Fruit fly (Drosophila melanogaster) whole organism, embryonic: ENCODE results near the gene Dora.

Experiments
- Abd-B ChIP-seq: fragments of 200-800 bp; sonication (Bioruptor generic); optimal IDR thresholded peaks from 2 replicates; lab custom pipeline; 2018; ENCODE audit warnings: missing biosample characterization, mild to moderate bottlenecking, missing genetic modification characterization, moderate library complexity
- Aef1 ChIP-seq: fragments of 200-800 bp; sonication (Bioruptor generic); IDR thresholded peaks from 3 replicates; pipeline ENCODE4 v1.3.6; 2022; ENCODE audit warnings: missing biosample characterization, missing genetic modification characterization
- Asciz ChIP-seq: fragments of 200-800 bp; sonication (Bioruptor generic); optimal IDR thresholded peaks from 2 replicates; lab custom pipeline; 2017; ENCODE audit warnings: missing biosample characterization, mild to moderate bottlenecking, missing genetic modification characterization, missing genetic modification reagents
- Atf3 ChIP-seq: fragments of 200-800 bp; sonication (Bioruptor generic); optimal IDR thresholded peaks from 3 replicates; lab custom pipeline; 2016; ENCODE audit warnings: missing biosample characterization, missing genetic modification characterization
- CG10321 ChIP-seq: fragments of 200-800 bp; sonication (Bioruptor generic); IDR thresholded peaks from 2 replicates; pipeline ENCODE4 v1.3.6; 2022; ENCODE audit warnings: missing biosample characterization, missing genetic modification characterization
- CG12155 ChIP-seq: fragments of 200-800 bp; sonication (Bioruptor generic); optimal IDR thresholded peaks from 3 replicates; lab custom pipeline; 2016; ENCODE audit warnings: missing biosample characterization, missing genetic modification characterization
- CG12659 ChIP-seq: fragments of 200-800 bp; sonication (Bioruptor generic); optimal IDR thresholded peaks from 3 replicates; lab custom pipeline; 2017; ENCODE audit warnings: mild to moderate bottlenecking, missing biosample characterization, missing genetic modification reagents, missing genetic modification characterization
- CG13287 ChIP-seq: fragments of 200-800 bp; sonication (Bioruptor generic); IDR thresholded peaks from 2 replicates; pipeline ENCODE4 v1.3.6; 2022; ENCODE audit warnings: missing biosample characterization, missing genetic modification characterization; ENCODE audit not compliant: partially characterized antibody
- CG14441 ChIP-seq: fragments of 200-800 bp; sonication (Bioruptor generic); IDR thresholded peaks from 2 replicates; pipeline ENCODE4 v1.3.6; 2022; ENCODE audit warnings: missing biosample characterization, missing genetic modification characterization
- CG16779 ChIP-seq: fragments of 200-800 bp; sonication (Bioruptor generic); IDR thresholded peaks from 2 replicates; pipeline ENCODE4 v1.3.6; 2022; ENCODE audit warnings: missing biosample characterization, missing genetic modification characterization
- CG16863 ChIP-seq: fragments of 200-800 bp; sonication (Bioruptor generic); optimal IDR thresholded peaks from 3 replicates; lab custom pipeline; 2016; ENCODE audit warnings: missing biosample characterization, missing genetic modification characterization
- CG1792 ChIP-seq: fragments of 200-800 bp; sonication (Bioruptor generic); optimal IDR thresholded peaks from 2 replicates; lab custom pipeline; 2016; ENCODE audit warnings: missing biosample characterization, missing genetic modification characterization
- CG1832 ChIP-seq: fragments of 200-800 bp; sonication (Bioruptor generic); optimal IDR thresholded peaks from 2 replicates; lab custom pipeline; 2017; ENCODE audit warnings: missing biosample characterization, mild to moderate bottlenecking, missing genetic modification characterization, inconsistent platforms
- CG3995 ChIP-seq: fragments of 200-800 bp; sonication (Bioruptor generic); optimal IDR thresholded peaks from 3 replicates; lab custom pipeline; 2016; ENCODE audit warnings: missing biosample characterization, missing genetic modification characterization
- CG4404 ChIP-seq: fragments of 200-800 bp; sonication (Bioruptor generic); IDR thresholded peaks from 2 replicates; pipeline ENCODE4 v1.3.6; 2022; ENCODE audit warnings: missing biosample characterization, missing genetic modification characterization
- CG5180 ChIP-seq: fragments of 200-800 bp; sonication (Bioruptor generic); optimal IDR thresholded peaks from 3 replicates; lab custom pipeline; 2017; ENCODE audit warnings: missing biosample characterization, missing genetic modification characterization, mild to moderate bottlenecking, moderate library complexity, missing genetic modification reagents
- CG5245 ChIP-seq: fragments of 200-800 bp; sonication (Bioruptor generic); optimal IDR thresholded peaks from 3 replicates; lab custom pipeline; 2016; ENCODE audit warnings: missing biosample characterization, missing genetic modification characterization
- CG6683 ChIP-seq: fragments of 200-800 bp; sonication (Bioruptor generic); optimal IDR thresholded peaks from 2 replicates; lab custom pipeline; 2017; ENCODE audit warnings: missing biosample characterization, mild to moderate bottlenecking, missing genetic modification characterization, missing genetic modification reagents
- CG7839 ChIP-seq: fragments of 200-800 bp; sonication (Bioruptor generic); optimal IDR thresholded peaks from 3 replicates; lab custom pipeline; 2018; ENCODE audit warnings: missing biosample characterization, mild to moderate bottlenecking, missing genetic modification characterization, moderate library complexity
- CG7987 ChIP-seq: fragments of 200-800 bp; sonication (Bioruptor generic); optimal IDR thresholded peaks from 2 replicates; lab custom pipeline; 2018; ENCODE audit warnings: missing biosample characterization, mild to moderate bottlenecking, missing genetic modification characterization, moderate library complexity
- Doc3 ChIP-seq: fragments of 200-800 bp; sonication (Bioruptor generic); IDR thresholded peaks from 3 replicates; pipeline ENCODE4 v1.3.6; 2022; ENCODE audit warnings: missing biosample characterization, missing genetic modification characterization; ENCODE audit not compliant: partially characterized antibody
- Ets65A ChIP-seq: fragments of 200-800 bp; sonication (Bioruptor generic); peaks from one replicate; lab custom pipeline; 2016; ENCODE audit warnings: missing biosample characterization, missing genetic modification characterization
- Fer1 ChIP-seq: fragments of 200-800 bp; sonication (Bioruptor generic); optimal IDR thresholded peaks from 2 replicates; lab custom pipeline; 2017; ENCODE audit warnings: missing biosample characterization, mild to moderate bottlenecking, missing genetic modification characterization
- Fer3 ChIP-seq: fragments of 200-800 bp; sonication (Bioruptor generic); optimal IDR thresholded peaks from 2 replicates; lab custom pipeline; 2018; ENCODE audit warnings: missing biosample characterization, mild to moderate bottlenecking, missing genetic modification characterization, moderate library complexity
- Gug ChIP-seq: fragments of 200-800 bp; sonication (Bioruptor generic); IDR thresholded peaks from 4 replicates; pipeline ENCODE4 v1.3.6; 2022; ENCODE audit warnings: missing biosample characterization, missing genetic modification characterization
- HLH3B ChIP-seq: fragments of 200-800 bp; sonication (Bioruptor generic); IDR thresholded peaks from 2 replicates; pipeline ENCODE4 v1.3.6; 2022; ENCODE audit warnings: missing biosample characterization, missing genetic modification characterization
- Lhr ChIP-seq: fragments of 200-800 bp; sonication (Bioruptor generic); optimal IDR thresholded peaks from 3 replicates; lab custom pipeline; 2017; ENCODE audit warnings: mild to moderate bottlenecking, missing biosample characterization, missing genetic modification reagents, missing genetic modification characterization
- Ptx1 ChIP-seq: fragments of 200-800 bp; sonication (Bioruptor generic); IDR thresholded peaks from 2 replicates; pipeline ENCODE4 v1.3.6; 2022; ENCODE audit warnings: missing biosample characterization, missing genetic modification characterization
- Sox100B ChIP-seq: fragments of 200-800 bp; sonication (Bioruptor generic); optimal IDR thresholded peaks from 3 replicates; lab custom pipeline; 2018; ENCODE audit warnings: missing biosample characterization, mild to moderate bottlenecking, missing genetic modification characterization
- Trl ChIP-seq, 3 experiments: fragments of >200 bp in 2 of 3; fragments of 200-800 bp in 1 of 3; sonication (Bioruptor generic) in 1 of 3; optimal IDR thresholded peaks; 2 replicates in 1 of 3; 3 replicates in 2 of 3; lab custom pipeline; 2016 to 2017; ENCODE audit warnings: missing biosample characterization in 1 of 3, missing genetic modification characterization in 1 of 3
- btn ChIP-seq: fragments of 200-800 bp; sonication (Bioruptor generic); optimal IDR thresholded peaks from 2 replicates; lab custom pipeline; 2016; ENCODE audit warnings: missing biosample characterization, missing genetic modification characterization
- croc ChIP-seq: fragments of 200-800 bp; sonication (Bioruptor generic); conservative IDR thresholded peaks from 3 replicates; pipeline ENCODE4 v1.3.6; 2022; ENCODE audit warnings: missing biosample characterization, missing genetic modification characterization
- ems ChIP-seq: fragments of 200-800 bp; sonication (Bioruptor generic); optimal IDR thresholded peaks from 3 replicates; lab custom pipeline; 2016; ENCODE audit warnings: missing biosample characterization, missing genetic modification characterization
- ewg ChIP-seq: fragments of 200-800 bp; sonication (Bioruptor generic); optimal IDR thresholded peaks from 3 replicates; lab custom pipeline; 2017; ENCODE audit warnings: mild to moderate bottlenecking, missing biosample characterization, missing genetic modification reagents, missing genetic modification characterization
- fd102C ChIP-seq: fragments of 200-800 bp; sonication (Bioruptor generic); optimal IDR thresholded peaks from 2 replicates; lab custom pipeline; 2018; ENCODE audit warnings: missing biosample characterization, mild to moderate bottlenecking, missing genetic modification characterization, moderate library complexity
- gro ChIP-seq: fragments of 200-800 bp; sonication (Bioruptor generic); optimal IDR thresholded peaks from 2 replicates; lab custom pipeline; 2016; ENCODE audit warnings: missing biosample characterization, missing genetic modification characterization
- insv ChIP-seq, 2 experiments: fragments of 200-800 bp; sonication (Bioruptor generic); optimal IDR thresholded peaks; 3 replicates each; lab custom pipeline; 2016 to 2018; ENCODE audit warnings: missing biosample characterization in 2 of 2, missing genetic modification characterization in 2 of 2
- ken ChIP-seq: fragments of 200-800 bp; sonication (Bioruptor generic); IDR thresholded peaks from 3 replicates; pipeline ENCODE4 v1.3.6; 2022; ENCODE audit warnings: missing biosample characterization, missing genetic modification characterization
- lab ChIP-seq: fragments of 200-800 bp; sonication (Bioruptor generic); optimal IDR thresholded peaks from 3 replicates; lab custom pipeline; 2017; ENCODE audit warnings: missing biosample characterization, missing genetic modification characterization, mild to moderate bottlenecking, moderate library complexity, missing genetic modification reagents
- luna ChIP-seq: fragments of 200-800 bp; sonication (Bioruptor generic); optimal IDR thresholded peaks from 2 replicates; lab custom pipeline; 2016; ENCODE audit warnings: missing biosample characterization, missing genetic modification characterization
- nerfin-1 ChIP-seq: fragments of 200-800 bp; sonication (Bioruptor generic); optimal IDR thresholded peaks from 3 replicates; lab custom pipeline; 2019; ENCODE audit warnings: missing biosample characterization, mild to moderate bottlenecking, missing genetic modification characterization, moderate library complexity
- pfk ChIP-seq: fragments of 200-800 bp; sonication (Bioruptor generic); optimal IDR thresholded peaks from 2 replicates; lab custom pipeline; 2018; ENCODE audit warnings: missing biosample characterization, mild to moderate bottlenecking, missing genetic modification characterization, moderate library complexity
- prd ChIP-seq, 3 experiments: fragments of >200 bp in 2 of 3; fragments of 200-800 bp in 1 of 3; sonication (Bioruptor generic) in 1 of 3; optimal IDR thresholded peaks in 2 of 3; IDR thresholded peaks in 1 of 3; 2 replicates in 2 of 3; 3 replicates in 1 of 3; pipeline versions ENCODE4 v1.3.6 to Lab custom; 2017 to 2022; ENCODE audit warnings: missing biosample characterization in 1 of 3, missing genetic modification characterization in 1 of 3
- run ChIP-seq: fragments of 200-800 bp; sonication (Bioruptor generic); optimal IDR thresholded peaks from 3 replicates; lab custom pipeline; 2018; ENCODE audit warnings: missing biosample characterization, mild to moderate bottlenecking, missing genetic modification characterization
- sd ChIP-seq: fragments of 200-800 bp; sonication (Bioruptor generic); optimal IDR thresholded peaks from 3 replicates; lab custom pipeline; 2018; ENCODE audit warnings: missing biosample characterization, mild to moderate bottlenecking, missing genetic modification characterization, moderate library complexity
- sens-2 ChIP-seq: fragments of 200-800 bp; sonication (Bioruptor generic); IDR thresholded peaks from 2 replicates; pipeline ENCODE4 v1.3.6; 2022; ENCODE audit warnings: missing biosample characterization, missing genetic modification characterization
- tx ChIP-seq: fragments of 200-800 bp; sonication (Bioruptor generic); optimal IDR thresholded peaks from 2 replicates; lab custom pipeline; 2016; ENCODE audit warnings: missing biosample characterization, missing genetic modification characterization
- usp ChIP-seq: fragments of >200 bp; optimal IDR thresholded peaks from 2 replicates; lab custom pipeline; 2017; ENCODE audit warnings: missing biosample characterization, missing genetic modification characterization
- vnd ChIP-seq: fragments of 200-800 bp; sonication (Bioruptor generic); IDR thresholded peaks from 3 replicates; pipeline ENCODE4 v1.3.6; 2022; ENCODE audit warnings: missing biosample characterization, missing genetic modification characterization; ENCODE audit not compliant: partially characterized antibody
- wdn ChIP-seq: fragments of 200-800 bp; sonication (Bioruptor generic); IDR thresholded peaks from 2 replicates; pipeline ENCODE4 v1.3.6; 2022; ENCODE audit warnings: missing biosample characterization, missing genetic modification characterization

Dora gene

DNA sequence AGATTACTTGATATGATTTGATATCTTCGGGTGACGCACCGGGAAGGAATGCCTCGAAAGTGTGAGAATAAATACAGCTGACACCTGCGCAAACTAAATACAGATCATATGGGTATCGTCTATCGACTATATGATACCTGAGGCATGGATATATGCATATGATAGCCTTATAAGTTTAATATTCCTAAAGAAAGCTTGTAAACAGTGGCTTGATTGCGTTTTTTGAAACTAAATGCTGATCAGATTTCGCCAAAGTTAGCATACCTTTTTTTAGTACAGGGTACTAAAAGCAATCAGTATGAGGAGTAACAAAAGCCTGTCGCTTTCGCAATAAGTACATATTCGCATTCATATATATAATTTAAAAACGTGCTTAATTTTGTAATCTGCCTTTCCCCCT is 29.4 kb upstream of the Dora start (continued):
- no peak for TF ChIP-seq Sox100B (GFP tag; lab: Kevin White, UChicago)
- no peak for TF ChIP-seq CG6683 (GFP tag; lab: Kevin White, UChicago)
- TF ChIP-seq Aef1 (GFP tag; lab: Robert Waterston, UW): no peak
- TF ChIP-seq tx (GFP tag; lab: Kevin White, UChicago): no peak
- no peak for TF ChIP-seq Atf3 (GFP tag; lab: Kevin White, UChicago)
- TF ChIP-seq gro (GFP tag; lab: Kevin White, UChicago): no peak
- TF ChIP-seq pfk (GFP tag; lab: Kevin White, UChicago): no peak
- TF ChIP-seq ewg (GFP tag; lab: Kevin White, UChicago): no peak
- no peak for TF ChIP-seq wdn (GFP tag; lab: Robert Waterston, UW)
- TF ChIP-seq prd (optimal IDR thresholded peaks at IDR 0.05; lab: Kevin White, UChicago): no peak
- peak; percentile 77 for TF ChIP-seq prd (GFP tag; IDR thresholded peaks at IDR 0.05; lab: Robert Waterston, UW)
- no peak for TF ChIP-seq CG3995 (GFP tag; lab: Kevin White, UChicago)
- no peak for TF ChIP-seq usp
- TF ChIP-seq Abd-B (GFP tag; lab: Kevin White, UChicago): no peak
- TF ChIP-seq CG1792 (GFP tag; lab: Kevin White, UChicago): no peak
- TF ChIP-seq ems (GFP tag; lab: Kevin White, UChicago): no peak
- TF ChIP-seq croc: no peak; the same call in 2 of the 3 replicates
- no peak for TF ChIP-seq CG1832 (GFP tag; lab: Kevin White, UChicago)
- no peak for TF ChIP-seq CG13287 (GFP tag; lab: Robert Waterston, UW)
- TF ChIP-seq lab (GFP tag; lab: Kevin White, UChicago): peak; percentile 67
- no peak for TF ChIP-seq CG12659 (GFP tag; lab: Kevin White, UChicago)
- TF ChIP-seq Fer1: peak; percentile 8
- TF ChIP-seq CG5245 (GFP tag; lab: Kevin White, UChicago): no peak
- TF ChIP-seq Ets65A: peak; percentile 71
- TF ChIP-seq CG4404 (GFP tag; lab: Robert Waterston, UW): no peak
- no peak for TF ChIP-seq CG16779 (GFP tag; lab: Robert Waterston, UW)
- peak; percentile 14 for TF ChIP-seq Asciz
- no peak for TF ChIP-seq luna (GFP tag; lab: Kevin White, UChicago)
- TF ChIP-seq vnd (GFP tag; lab: Robert Waterston, UW): no peak
- no peak for TF ChIP-seq insv (GFP tag; optimal IDR thresholded peaks at IDR 0.05; lab: Kevin White, UChicago)
- TF ChIP-seq CG7839: peak; percentile 44
- TF ChIP-seq Fer3: peak; percentile 41
- TF ChIP-seq CG16863 (GFP tag; lab: Kevin White, UChicago): no peak
- no peak for TF ChIP-seq CG10321 (GFP tag; lab: Robert Waterston, UW)
- no peak for TF ChIP-seq sens-2 (GFP tag; lab: Robert Waterston, UW)
- TF ChIP-seq CG5180 (GFP tag; lab: Kevin White, UChicago): no peak
- TF ChIP-seq fd102C (GFP tag; lab: Kevin White, UChicago): no peak
- TF ChIP-seq Doc3: no peak
- no peak for TF ChIP-seq sd (tag; lab: Kevin White, UChicago)
- TF ChIP-seq CG14441 (GFP tag; lab: Robert Waterston, UW): peak; percentile 59
- TF ChIP-seq Lhr (GFP tag; lab: Kevin White, UChicago): no peak
- TF ChIP-seq Gug (GFP tag; lab: Robert Waterston, UW): peak; percentile 23; the same call in 1 of the 4 replicates
- TF ChIP-seq HLH3B: peak; percentile 51
- no peak for TF ChIP-seq nerfin-1 (tag; lab: Kevin White, UChicago)
- no peak for TF ChIP-seq btn (GFP tag; lab: Kevin White, UChicago)
- TF ChIP-seq Ptx1 (GFP tag; lab: Robert Waterston, UW): peak; percentile 57; the same call in 1 of the 2 replicates
- TF ChIP-seq ken (GFP tag; lab: Robert Waterston, UW): no peak
- no peak for TF ChIP-seq Trl (optimal IDR thresholded peaks at IDR 0.05; lab: Kevin White, UChicago)
- peak; percentile 13 for TF ChIP-seq Trl (GFP tag; optimal IDR thresholded peaks at IDR 0.05; lab: Kevin White, UChicago)
- TF ChIP-seq run (tag; lab: Kevin White, UChicago): no peak
- no peak for TF ChIP-seq CG12155
- no peak for TF ChIP-seq CG7987 (GFP tag; lab: Kevin White, UChicago)
